Fruit fly (Drosophila melanogaster): Measurements from ENCODE around the gene CG31687.

- TF ChIP-seq CG10348 (GFP tag; IDR thresholded peaks at IDR 0.05) (no peak), Pif1B (GFP tag; optimal IDR thresholded peaks at IDR 0.05) (no peak), EcR (GFP tag; optimal IDR thresholded peaks at IDR 0.05) (no peak), CG32121 (GFP tag; IDR thresholded peaks at IDR 0.05) (no peak), CG9948 (tag; optimal IDR thresholded peaks at IDR 0.05) (no peak), CG12605 (GFP tag; IDR thresholded peaks at IDR 0.05) (no peak), CG8159 (tag; optimal IDR thresholded peaks at IDR 0.05) (no peak), Pif1A (GFP tag; optimal IDR thresholded peaks at IDR 0.05) (no peak)
Observed at dm6 chr2L:20427401-20427800, 22.6 kb upstream of the CG31687 start.
